Worm (Caenorhabditis elegans) whole organism, young adult: Measurements from ENCODE around the gene cut-4.
"Not testable (repeated sequence)": the region's sequence is repeated elsewhere in the genome, so short reads cannot be mapped to it uniquely, and the experiment has no call there.

Source experiments
- B0019.2 ChIP-seq: fragments of 200-800 bp; sonication (Bioruptor generic); conservative IDR thresholded peaks from 2 replicates; pipeline ENCODE4 v1.3.6; 2022; ENCODE audit warnings: missing genetic modification reagents, missing genetic modification characterization, missing compliant biosample characterization
- C06A6.2 ChIP-seq: fragments of 200-800 bp; sonication (Bioruptor generic); conservative IDR thresholded peaks from 2 replicates; pipeline ENCODE4 v1.3.6; 2022; ENCODE audit warnings: missing genetic modification characterization, missing compliant biosample characterization
- D2030.7 ChIP-seq: fragments of 200-800 bp; sonication (Bioruptor generic); IDR thresholded peaks from 2 replicates; pipeline ENCODE4 v1.3.6; 2022; ENCODE audit warnings: missing genetic modification reagents, missing genetic modification characterization, missing compliant biosample characterization
- Y53G8AR.9 ChIP-seq: fragments of 200-800 bp; sonication (Bioruptor generic); conservative IDR thresholded peaks from 2 replicates; pipeline ENCODE4 v1.3.6; 2022; ENCODE audit warnings: missing genetic modification reagents, missing genetic modification characterization, missing compliant biosample characterization
- Y56A3A.18 ChIP-seq: fragments of 200-800 bp; sonication (Bioruptor generic); IDR thresholded peaks from 2 replicates; pipeline ENCODE4 v1.3.6; 2022; ENCODE audit warnings: missing genetic modification reagents, missing genetic modification characterization, missing compliant biosample characterization
- akir-1 ChIP-seq: fragments of 200-800 bp; sonication (Bioruptor generic); optimal IDR thresholded peaks from 2 replicates; lab custom pipeline; 2018; ENCODE audit warnings: mild to moderate bottlenecking, missing genetic modification characterization, moderate library complexity, missing compliant biosample characterization
- aptf-2 ChIP-seq: fragments of 200-800 bp; sonication (Bioruptor generic); conservative IDR thresholded peaks from 2 replicates; pipeline ENCODE4 v1.3.6; 2022; ENCODE audit warnings: missing genetic modification reagents, missing genetic modification characterization, missing compliant biosample characterization
- atf-7 ChIP-seq: sonication (generic microtip); optimal IDR thresholded peaks from 2 replicates; lab custom pipeline; 2017; ENCODE audit warnings: mild to moderate bottlenecking, missing genetic modification characterization, missing compliant biosample characterization
- bed-1 ChIP-seq: fragments of 200-800 bp; sonication (Bioruptor generic); IDR thresholded peaks from 2 replicates; pipeline ENCODE4 v1.3.6; 2022; ENCODE audit warnings: missing genetic modification reagents, missing genetic modification characterization, missing compliant biosample characterization
- bed-2 ChIP-seq: fragments of 200-800 bp; sonication (Bioruptor generic); IDR thresholded peaks from 2 replicates; pipeline ENCODE4 v1.3.6; 2022; ENCODE audit warnings: missing genetic modification reagents, missing genetic modification characterization, missing compliant biosample characterization
- ccch-3 ChIP-seq: fragments of 200-800 bp; sonication (Bioruptor generic); optimal IDR thresholded peaks from 2 replicates; lab custom pipeline; 2018; ENCODE audit warnings: mild to moderate bottlenecking, missing genetic modification characterization, missing compliant biosample characterization
- cebp-1 ChIP-seq, 2 experiments: fragments of 200-800 bp in 1 of 2; sonication (Bioruptor generic) in 1 of 2; sonication (generic microtip) in 1 of 2; IDR thresholded peaks in 1 of 2; optimal IDR thresholded peaks in 1 of 2; 2 replicates each; pipeline versions ENCODE4 v1.3.6 to Lab custom; 2017 to 2022; ENCODE audit warnings: missing compliant biosample characterization in 2 of 2, missing genetic modification characterization in 2 of 2, mild to moderate bottlenecking in 1 of 2, missing genetic modification reagents in 1 of 2, moderate library complexity in 1 of 2
- chd-7 ChIP-seq: sonication (generic microtip); optimal IDR thresholded peaks from 2 replicates; lab custom pipeline; 2016; ENCODE audit warnings: mild to moderate bottlenecking, missing genetic modification characterization, moderate library complexity, missing compliant biosample characterization
- efl-1 ChIP-seq: fragments of 150-350 bp; optimal IDR thresholded peaks from 2 replicates; lab custom pipeline; 2014; ENCODE audit warnings: missing biosample characterization, missing genetic modification reagents, missing genetic modification characterization
- ekl-4 ChIP-seq: fragments of 200-800 bp; sonication (Bioruptor generic); IDR thresholded peaks from 2 replicates; pipeline ENCODE4 v1.3.6; 2022; ENCODE audit warnings: missing genetic modification reagents, missing genetic modification characterization, missing compliant biosample characterization
- hmg-20 ChIP-seq: fragments of 200-800 bp; sonication (Bioruptor generic); IDR thresholded peaks from 2 replicates; pipeline ENCODE4 v1.3.6; 2022; ENCODE audit warnings: missing genetic modification reagents, missing genetic modification characterization, missing compliant biosample characterization
- let-526 ChIP-seq: fragments of 200-800 bp; sonication (Bioruptor generic); IDR thresholded peaks from 2 replicates; pipeline ENCODE4 v1.3.6; 2022; ENCODE audit warnings: missing genetic modification reagents, missing genetic modification characterization, missing compliant biosample characterization
- lsl-1 ChIP-seq: fragments of 200-800 bp; sonication (Bioruptor generic); optimal IDR thresholded peaks from 2 replicates; lab custom pipeline; 2018; ENCODE audit warnings: mild to moderate bottlenecking, missing genetic modification characterization, moderate library complexity, missing compliant biosample characterization
- madf-3 ChIP-seq: fragments of 200-800 bp; sonication (Bioruptor generic); IDR thresholded peaks from 2 replicates; pipeline ENCODE4 v1.3.6; 2022; ENCODE audit warnings: missing genetic modification reagents, missing genetic modification characterization, missing compliant biosample characterization
- madf-6 ChIP-seq: fragments of 200-800 bp; sonication (Bioruptor generic); IDR thresholded peaks from 2 replicates; pipeline ENCODE4 v1.3.6; 2022; ENCODE audit warnings: missing genetic modification reagents, missing genetic modification characterization, missing compliant biosample characterization
- madf-8 ChIP-seq: fragments of 200-800 bp; sonication (Bioruptor generic); conservative IDR thresholded peaks from 2 replicates; pipeline ENCODE4 v1.3.6; 2022; ENCODE audit warnings: missing genetic modification reagents, missing genetic modification characterization, missing compliant biosample characterization
- mel-28 ChIP-seq: sonication (generic microtip); optimal IDR thresholded peaks from 2 replicates; lab custom pipeline; 2016; ENCODE audit warnings: borderline replicate concordance, mild to moderate bottlenecking, missing genetic modification characterization, missing compliant biosample characterization
- nhr-120 ChIP-seq: fragments of 200-800 bp; sonication (Bioruptor generic); IDR thresholded peaks from 2 replicates; pipeline ENCODE4 v1.3.6; 2022; ENCODE audit warnings: missing genetic modification characterization, missing compliant biosample characterization
- nhr-27 ChIP-seq: fragments of 200-800 bp; sonication (Bioruptor generic); optimal IDR thresholded peaks from 2 replicates; lab custom pipeline; 2018; ENCODE audit warnings: mild to moderate bottlenecking, missing genetic modification characterization, moderate library complexity, missing compliant biosample characterization
- nhr-80 ChIP-seq: sonication (generic microtip); optimal IDR thresholded peaks from 2 replicates; lab custom pipeline; 2016; ENCODE audit warnings: missing genetic modification characterization, missing compliant biosample characterization
- pha-4 ChIP-seq: fragments of 150-350 bp; sonication (generic microtip); optimal IDR thresholded peaks from 2 replicates; lab custom pipeline; 2014; ENCODE audit warnings: missing biosample characterization, missing genetic modification reagents, missing genetic modification characterization
- snpc-1.3 ChIP-seq: sonication (generic microtip); optimal IDR thresholded peaks from 2 replicates; lab custom pipeline; 2017; ENCODE audit warnings: missing genetic modification characterization, mild to moderate bottlenecking, missing compliant biosample characterization, antibody characterized with exemption, moderate library complexity, missing genotype, missing genetic modification reagents; ENCODE audit not compliant: insufficient read depth
- snpc-3.4 ChIP-seq: sonication (generic microtip); optimal IDR thresholded peaks from 2 replicates; lab custom pipeline; 2017; ENCODE audit warnings: missing genetic modification characterization, mild to moderate bottlenecking, missing compliant biosample characterization, antibody characterized with exemption, moderate library complexity, missing genotype, missing genetic modification reagents
- snpc-4 ChIP-seq, 5 experiments: fragments of 150-350 bp in 1 of 5; sonication (generic microtip) in 4 of 5; optimal IDR thresholded peaks; 2 replicates each; lab custom pipeline; 2014 to 2018; ENCODE audit warnings: missing genetic modification characterization in 5 of 5, missing biosample characterization in 3 of 5, antibody characterized with exemption in 2 of 5, mild to moderate bottlenecking in 2 of 5, missing compliant biosample characterization in 2 of 5, missing genotype in 2 of 5, moderate library complexity in 2 of 5, missing genetic modification reagents in 1 of 5
- tbp1 ChIP-seq: fragments of 200-800 bp; sonication (Bioruptor generic); optimal IDR thresholded peaks from 2 replicates; lab custom pipeline; 2018; ENCODE audit warnings: mild to moderate bottlenecking, missing genetic modification characterization, missing compliant biosample characterization
- xnd-1 ChIP-seq: sonication (generic microtip); optimal IDR thresholded peaks from 2 replicates; lab custom pipeline; 2016; ENCODE audit warnings: missing genotype, missing genetic modification reagents, missing genetic modification characterization, missing compliant biosample characterization
- ztf-22 ChIP-seq: fragments of 200-800 bp; sonication (Bioruptor generic); optimal IDR thresholded peaks from 2 replicates; lab custom pipeline; 2018; ENCODE audit warnings: mild to moderate bottlenecking, missing genetic modification characterization, moderate library complexity, missing compliant biosample characterization

Gene cut-4

ce11 chrII:10421941-10422340 lies 14.0 kb upstream of the cut-4 start, which contains the start of gene frpr-21:
frpr-21 (minus strand) TSS chrII:10422041.
- no peak for TF ChIP-seq madf-8 (GFP tag; lab: Robert Waterston, UW)
- TF ChIP-seq nhr-120, result no peak
- no peak for TF ChIP-seq akir-1 (GFP tag; lab: Kevin White, UChicago)
- TF ChIP-seq pha-4 (tag; lab: Kevin White, UChicago), result no peak

- TF ChIP-seq snpc-3.4 (tag; lab: Kevin White, UChicago) (no peak), D2030.7 (no peak)
These were observed 1.9 kb downstream of the cut-4 start for ce11 chrII:10437840-10438239.

ce11 chrII:10439976-10440375 lies 4.0 kb downstream of the cut-4 start, which contains the start of gene E04D5.4:
E04D5.4 (plus strand) TSS chrII:10440276.
- TF ChIP-seq hmg-20 (GFP tag; lab: Robert Waterston, UW), result no peak
- TF ChIP-seq, all 124 proteins: peak for 0

ce11 chrII:10442846-10443245 lies 6.9 kb downstream of the cut-4 start, which contains the start of gene ZK673.1:
ZK673.1 (plus strand) TSS chrII:10443146.
- not testable (repeated sequence) for TF ChIP-seq snpc-3.4 (tag; lab: Kevin White, UChicago); mel-28; ztf-22 (GFP tag; lab: Kevin White, UChicago)

ce11 chrII:10443898-10444297 lies 8.0 kb downstream of the cut-4 start:
- TF ChIP-seq madf-8 (GFP tag; lab: Robert Waterston, UW) (no peak), nhr-80 (peak; percentile 75)
- TF ChIP-seq, all 124 proteins: peak for 1

- TF ChIP-seq tbp1 (GFP tag; lab: Kevin White, UChicago) (no peak), ccch-3 (GFP tag; lab: Kevin White, UChicago) (no peak), let-526 (no peak), hmg-20 (GFP tag; lab: Robert Waterston, UW) (no peak), C06A6.2 (GFP tag; lab: Robert Waterston, UW) (no peak), snpc-3.4 (tag; lab: Kevin White, UChicago) (peak; percentile 28), lsl-1 (GFP tag; lab: Kevin White, UChicago) (peak; percentile 76), bed-1 (GFP tag; lab: Robert Waterston, UW) (no peak), bed-2 (GFP tag; lab: Robert Waterston, UW) (no peak), B0019.2 (GFP tag; lab: Robert Waterston, UW) (no peak), mel-28 (no peak), efl-1 (no peak), nhr-27 (no peak), ztf-22 (GFP tag; lab: Kevin White, UChicago) (no peak), Y56A3A.18 (GFP tag; lab: Robert Waterston, UW) (no peak), xnd-1 (peak; percentile 57), madf-6 (GFP tag; lab: Robert Waterston, UW) (peak; percentile 83), ekl-4 (GFP tag; lab: Robert Waterston, UW) (no peak), snpc-1.3 (tag; lab: Kevin White, UChicago) (no peak), Y53G8AR.9 (GFP tag; lab: Robert Waterston, UW) (no peak), chd-7 (tag; lab: Kevin White, UChicago) (no peak), madf-8 (GFP tag; lab: Robert Waterston, UW) (peak; percentile 86), aptf-2 (GFP tag; lab: Robert Waterston, UW) (no peak), madf-3 (no peak), snpc-4 (GFP tag; optimal IDR thresholded peaks at IDR 0.05; lab: Kevin White, UChicago) (no peak), snpc-4 (tag; optimal IDR thresholded peaks at IDR 0.05; lab: Kevin White, UChicago) (no peak), atf-7 (tag; lab: Kevin White, UChicago) (no peak), cebp-1 (GFP tag; IDR thresholded peaks at IDR 0.05; lab: Robert Waterston, UW) (no peak), cebp-1 (tag; optimal IDR thresholded peaks at IDR 0.05; lab: Kevin White, UChicago) (no peak)
These were observed 9.2 kb downstream of the cut-4 start for ce11 chrII:10444971-10445707.
